Worm (Caenorhabditis elegans): Measurements from ENCODE around the gene ugt-29.

DNA sequence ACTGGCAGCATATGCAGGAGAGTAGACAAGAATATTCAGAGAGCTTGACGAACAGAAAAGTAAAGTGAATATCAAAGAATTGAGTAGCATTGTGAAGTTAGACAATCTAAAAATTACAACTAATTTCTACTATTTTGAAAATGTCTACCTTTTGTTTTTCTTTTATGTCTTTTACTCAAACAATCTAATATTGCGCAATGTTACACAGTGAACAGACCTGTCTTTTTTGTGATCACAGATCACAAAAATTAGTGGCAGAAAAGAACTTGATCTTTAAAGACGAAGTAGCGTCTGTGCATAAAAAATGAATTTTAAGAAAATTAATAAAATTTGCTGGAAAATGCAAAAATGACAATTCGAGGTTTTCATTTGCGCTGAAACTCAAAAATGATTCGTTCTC, 338 bp downstream of the ugt-29 start:
- TF ChIP-seq pqm-1 (tag; optimal IDR thresholded peaks at IDR 0.05) (no peak), sup-37 (GFP tag; optimal IDR thresholded peaks at IDR 0.05) (no peak), dsc-1 (tag; optimal IDR thresholded peaks at IDR 0.05) (no peak), rnt-1 (tag; optimal IDR thresholded peaks at IDR 0.05) (no peak), lin-14 (GFP tag; optimal IDR thresholded peaks at IDR 0.05) (no peak), nhr-237 (tag; optimal IDR thresholded peaks at IDR 0.05) (no peak), aly-2 (tag; optimal IDR thresholded peaks at IDR 0.05) (no peak)

Data from whole organism, L1 larva.